Worm (Caenorhabditis elegans) whole organism, L4 larva: ENCODE measurements around the gene fem-1.

Source experiments
- F37D6.2 ChIP-seq: sonication (generic microtip); optimal IDR thresholded peaks from 2 replicates; lab custom pipeline; 2016; ENCODE audit warnings: mild to moderate bottlenecking, missing genetic modification characterization, missing compliant biosample characterization
- Y105C5A.15 ChIP-seq: fragments of 200-800 bp; sonication (Bioruptor generic); IDR thresholded peaks from 2 replicates; pipeline ENCODE4 v1.3.6; 2022; ENCODE audit warnings: missing genetic modification characterization, missing compliant biosample characterization
- ZK546.5 ChIP-seq, 2 experiments: sonication (generic microtip); optimal IDR thresholded peaks; 2 replicates each; lab custom pipeline; 2017; ENCODE audit warnings: missing biosample characterization in 2 of 2, missing genetic modification characterization in 2 of 2
- ama-1 ChIP-seq: fragments of 150-350 bp; optimal IDR thresholded peaks from 2 replicates; lab custom pipeline; 2014; ENCODE audit warnings: inconsistent platforms, mixed read lengths
- arid-1 ChIP-seq: fragments of 200-800 bp; sonication (Bioruptor generic); conservative IDR thresholded peaks from 2 replicates; pipeline ENCODE4 v1.3.6; 2022; ENCODE audit warnings: missing genetic modification reagents, missing genetic modification characterization, missing compliant biosample characterization
- ceh-62 ChIP-seq: sonication (generic microtip); optimal IDR thresholded peaks from 2 replicates; lab custom pipeline; 2017; ENCODE audit warnings: missing biosample characterization, missing genetic modification characterization
- ces-1 ChIP-seq: fragments of 150-350 bp; sonication (generic microtip); optimal IDR thresholded peaks from 4 replicates; lab custom pipeline; 2014; ENCODE audit warnings: missing biosample characterization, missing genetic modification reagents, missing genetic modification characterization
- dpl-1 ChIP-seq: fragments of 150-350 bp; optimal IDR thresholded peaks from 2 replicates; lab custom pipeline; 2014; ENCODE audit warnings: missing biosample characterization, missing genetic modification reagents, missing genetic modification characterization
- dve-1 ChIP-seq: sonication (generic microtip); optimal IDR thresholded peaks from 2 replicates; lab custom pipeline; 2017; ENCODE audit warnings: antibody characterized with exemption, mild to moderate bottlenecking, missing genetic modification characterization, missing compliant biosample characterization; ENCODE audit not compliant: insufficient read depth
- egl-27 ChIP-seq: sonication (generic microtip); optimal IDR thresholded peaks from 3 replicates; lab custom pipeline; 2017; ENCODE audit warnings: missing biosample characterization, missing genetic modification reagents, missing genetic modification characterization
- fkh-10 ChIP-seq: fragments of 150-350 bp; optimal IDR thresholded peaks from 2 replicates; lab custom pipeline; 2014; ENCODE audit warnings: missing biosample characterization, missing genetic modification reagents, missing genetic modification characterization
- fos-1 ChIP-seq: fragments of 150-350 bp; optimal IDR thresholded peaks from 2 replicates; lab custom pipeline; 2014; ENCODE audit warnings: missing biosample characterization, missing genetic modification characterization
- hlh-11 ChIP-seq: fragments of 200-800 bp; sonication (Bioruptor generic); optimal IDR thresholded peaks from 2 replicates; lab custom pipeline; 2018; ENCODE audit warnings: mild to moderate bottlenecking, missing genetic modification characterization, missing compliant biosample characterization
- hlh-30 ChIP-seq: sonication (generic microtip); optimal IDR thresholded peaks from 2 replicates; lab custom pipeline; 2017; ENCODE audit warnings: antibody characterized with exemption, mild to moderate bottlenecking, missing genetic modification characterization, missing compliant biosample characterization; ENCODE audit not compliant: insufficient read depth
- hmg-1.1 ChIP-seq: fragments of 200-800 bp; sonication (Bioruptor generic); IDR thresholded peaks from 2 replicates; pipeline ENCODE4 v1.3.6; 2022; ENCODE audit warnings: missing genetic modification reagents, missing genetic modification characterization, missing compliant biosample characterization
- lim-7 ChIP-seq: fragments of 200-800 bp; sonication (Bioruptor generic); IDR thresholded peaks from 2 replicates; pipeline ENCODE4 v1.3.6; 2022; ENCODE audit warnings: missing genetic modification characterization, missing compliant biosample characterization
- lin-13 ChIP-seq: fragments of 150-350 bp; optimal IDR thresholded peaks from 2 replicates; lab custom pipeline; 2014; ENCODE audit warnings: missing biosample characterization, missing genetic modification reagents, missing genetic modification characterization
- lin-15B ChIP-seq: fragments of 150-350 bp; sonication (generic microtip); optimal IDR thresholded peaks from 3 replicates; lab custom pipeline; 2014; ENCODE audit warnings: missing biosample characterization, missing genetic modification characterization
- lin-38 ChIP-seq: fragments of 200-800 bp; sonication (Bioruptor generic); IDR thresholded peaks from 2 replicates; pipeline ENCODE4 v1.3.6; 2022; ENCODE audit warnings: missing genetic modification reagents, missing genetic modification characterization, missing compliant biosample characterization
- lsy-2 ChIP-seq, 2 experiments: fragments of 150-350 bp in 1 of 2; sonication (generic microtip) in 1 of 2; optimal IDR thresholded peaks; 2 replicates each; lab custom pipeline; 2014 to 2017; ENCODE audit warnings: missing biosample characterization in 2 of 2, missing genetic modification characterization in 2 of 2
- madf-5 ChIP-seq, 2 experiments: fragments of 200-800 bp; sonication (Bioruptor generic); IDR thresholded peaks; 2 replicates each; pipeline ENCODE4 v1.3.6; 2022; ENCODE audit warnings: missing compliant biosample characterization in 2 of 2, missing genetic modification characterization in 2 of 2
- mep-1 ChIP-seq: fragments of 150-350 bp; sonication (generic microtip); optimal IDR thresholded peaks from 3 replicates; lab custom pipeline; 2014; ENCODE audit warnings: missing biosample characterization, missing genetic modification characterization
- mes-2 ChIP-seq: sonication (generic microtip); optimal IDR thresholded peaks from 2 replicates; lab custom pipeline; 2016; ENCODE audit warnings: missing genotype, mild to moderate bottlenecking, missing genetic modification characterization, missing compliant biosample characterization; ENCODE audit not compliant: poor library complexity, severe bottlenecking
- mxl-3 ChIP-seq: fragments of 200-800 bp; sonication (Bioruptor generic); optimal IDR thresholded peaks from 2 replicates; lab custom pipeline; 2018; ENCODE audit warnings: mild to moderate bottlenecking, missing genetic modification characterization, missing compliant biosample characterization
- nhr-11 ChIP-seq: fragments of 150-350 bp; optimal IDR thresholded peaks from 2 replicates; lab custom pipeline; 2014; ENCODE audit warnings: missing biosample characterization, missing genetic modification characterization
- nhr-237 ChIP-seq: sonication (generic microtip); optimal IDR thresholded peaks from 2 replicates; lab custom pipeline; 2017; ENCODE audit warnings: missing biosample characterization, missing genetic modification characterization
- nhr-25 ChIP-seq: sonication (generic microtip); optimal IDR thresholded peaks from 2 replicates; lab custom pipeline; 2017; ENCODE audit warnings: missing genetic modification characterization, mild to moderate bottlenecking, missing compliant biosample characterization, antibody characterized with exemption, moderate library complexity, borderline replicate concordance; ENCODE audit not compliant: insufficient read depth
- nhr-28 ChIP-seq: fragments of 150-350 bp; optimal IDR thresholded peaks from 2 replicates; lab custom pipeline; 2014; ENCODE audit warnings: missing biosample characterization, missing genetic modification characterization
- nhr-41 ChIP-seq: fragments of 200-800 bp; sonication (Bioruptor generic); IDR thresholded peaks from 2 replicates; pipeline ENCODE4 v1.3.6; 2022; ENCODE audit warnings: missing genetic modification reagents, missing genetic modification characterization, missing compliant biosample characterization
- nhr-77 ChIP-seq: fragments of 150-350 bp; optimal IDR thresholded peaks from 2 replicates; lab custom pipeline; 2014; ENCODE audit warnings: missing biosample characterization, missing genetic modification characterization
- pha-4 ChIP-seq, 2 experiments: fragments of 150-350 bp in 1 of 2; fragments of 200-800 bp in 1 of 2; sonication (Bioruptor generic) in 1 of 2; IDR thresholded peaks in 1 of 2; optimal IDR thresholded peaks in 1 of 2; 2 replicates each; pipeline versions ENCODE4 v1.3.6 to Lab custom; 2014 to 2022; ENCODE audit warnings: missing genetic modification characterization in 2 of 2, missing genetic modification reagents in 2 of 2, missing biosample characterization in 1 of 2, missing compliant biosample characterization in 1 of 2
- php-3 ChIP-seq: fragments of 200-800 bp; sonication (Bioruptor generic); IDR thresholded peaks from 2 replicates; pipeline ENCODE4 v1.3.6; 2022; ENCODE audit warnings: missing genetic modification reagents, missing genetic modification characterization, missing compliant biosample characterization
- pqm-1 ChIP-seq: sonication (generic microtip); optimal IDR thresholded peaks from 2 replicates; lab custom pipeline; 2017; ENCODE audit warnings: missing biosample characterization, missing genetic modification characterization
- sdz-12 ChIP-seq: fragments of 200-800 bp; sonication (Bioruptor generic); optimal IDR thresholded peaks from 2 replicates; lab custom pipeline; 2018; ENCODE audit warnings: mild to moderate bottlenecking, missing genetic modification characterization, missing compliant biosample characterization
- skn-1 ChIP-seq: fragments of 150-350 bp; optimal IDR thresholded peaks from 2 replicates; lab custom pipeline; 2014; ENCODE audit warnings: missing biosample characterization, missing genetic modification characterization
- spr-3 ChIP-seq: fragments of 200-800 bp; sonication (Bioruptor generic); optimal IDR thresholded peaks from 2 replicates; lab custom pipeline; 2018; ENCODE audit warnings: mild to moderate bottlenecking, missing genetic modification characterization, missing compliant biosample characterization
- unc-62 ChIP-seq, 3 experiments: fragments of 150-350 bp in 1 of 3; sonication (generic microtip); optimal IDR thresholded peaks in 2 of 3; peaks in 1 of 3; 1 replicate in 1 of 3; 2 replicates in 2 of 3; lab custom pipeline; 2014 to 2017; ENCODE audit warnings: missing biosample characterization in 3 of 3, missing genetic modification characterization in 3 of 3, missing genetic modification reagents in 3 of 3, missing genotype in 1 of 3
- zag-1 ChIP-seq: fragments of 150-350 bp; optimal IDR thresholded peaks from 2 replicates; lab custom pipeline; 2014; ENCODE audit warnings: missing biosample characterization, missing genetic modification characterization
- zfp-2 ChIP-seq: sonication (generic microtip); optimal IDR thresholded peaks from 2 replicates; lab custom pipeline; 2016; ENCODE audit warnings: mild to moderate bottlenecking, missing genetic modification characterization, missing compliant biosample characterization

Gene fem-1

ce11 chrIV:5563280-5563679, 25.5 kb upstream of the fem-1 start:
- TF ChIP-seq lin-13 (GFP tag; lab: Kevin White, UChicago), result no peak
- peak; percentile 75 for TF ChIP-seq nhr-25
- peak in 1 of 2 experiments; percentile 4 for TF ChIP-seq unc-62 (GFP tag; optimal IDR thresholded peaks at IDR 0.05 in 1 of 2; lab: Kevin White, UChicago)
- no peak for TF ChIP-seq unc-62 (tag; optimal IDR thresholded peaks at IDR 0.05; lab: Kevin White, UChicago)

- no peak for TF ChIP-seq nhr-237 (tag; lab: Kevin White, UChicago)
- peak; percentile 51 for TF ChIP-seq mep-1 (tag; lab: Kevin White, UChicago)
- peak in 1 of 2 experiments; percentile 19 for TF ChIP-seq lsy-2 (tag; optimal IDR thresholded peaks at IDR 0.05; lab: Kevin White, UChicago)
- peak; percentile 68 for TF ChIP-seq nhr-25
- no peak for TF ChIP-seq zag-1
- no peak for TF ChIP-seq ZK546.5 (tag; optimal IDR thresholded peaks at IDR 0.05; lab: Kevin White, UChicago)
- peak; percentile 68 for TF ChIP-seq ama-1 (lab: Kevin White, UChicago)
- no peak for TF ChIP-seq zfp-2 (tag; lab: Kevin White, UChicago)
These were observed 23.9 kb upstream of the fem-1 start for ce11 chrIV:5561497-5562155.

ce11 chrIV:5561059-5561458, 23.3 kb upstream of the fem-1 start:
- TF ChIP-seq ceh-62 (tag; lab: Kevin White, UChicago) (no peak), nhr-77 (no peak), dpl-1 (peak; percentile 28), spr-3 (GFP tag; lab: Kevin White, UChicago) (no peak), mes-2 (no peak), pha-4 (GFP tag; IDR thresholded peaks at IDR 0.05; lab: Robert Waterston, UW) (no peak), pha-4 (tag; optimal IDR thresholded peaks at IDR 0.05; lab: Kevin White, UChicago) (no peak), nhr-41 (GFP tag; lab: Robert Waterston, UW) (no peak), F37D6.2 (no peak), lin-38 (no peak)

ce11 chrIV:5554168-5554567, 16.4 kb upstream of the fem-1 start:
- TF ChIP-seq php-3 (no peak), egl-27 (tag; lab: Kevin White, UChicago) (no peak), unc-62 (GFP tag; optimal IDR thresholded peaks at IDR 0.05 in 1 of 2; lab: Kevin White, UChicago) (peak in 1 of 2 experiments; percentile 95), unc-62 (tag; optimal IDR thresholded peaks at IDR 0.05; lab: Kevin White, UChicago) (no peak)

- TF ChIP-seq hlh-11 (peak; percentile 7), dve-1 (no peak), hmg-1.1 (GFP tag; lab: Robert Waterston, UW) (peak; percentile 75), lsy-2 (tag; optimal IDR thresholded peaks at IDR 0.05; lab: Kevin White, UChicago) (peak in 1 of 2 experiments; percentile 39), arid-1 (GFP tag; lab: Robert Waterston, UW) (no peak), hlh-30 (tag; lab: Kevin White, UChicago) (peak; percentile 5), skn-1 (no peak), lin-38 (peak; percentile 39; the same call in 1 of the 2 replicates)
These were observed 13.0 kb upstream of the fem-1 start, which contains the start of gene ari-2 for ce11 chrIV:5550676-5551184. TSS of gene ari-2 (plus strand) at chrIV:5551134.

ce11 chrIV:5548843-5549242, 11.1 kb upstream of the fem-1 start:
- TF ChIP-seq ama-1 (lab: Kevin White, UChicago), result no peak
- TF ChIP-seq pqm-1, result peak; percentile 47
- no peak for TF ChIP-seq lin-15B (tag; lab: Kevin White, UChicago)
- peak; percentile 49 for TF ChIP-seq fkh-10
- peak; percentile 65 for TF ChIP-seq dve-1
- no peak for TF ChIP-seq pha-4 (GFP tag; IDR thresholded peaks at IDR 0.05; lab: Robert Waterston, UW)
- peak; percentile 32 for TF ChIP-seq pha-4 (tag; optimal IDR thresholded peaks at IDR 0.05; lab: Kevin White, UChicago)
- TF ChIP-seq nhr-11 (tag; lab: Kevin White, UChicago), result peak; percentile 16
- no peak for TF ChIP-seq sdz-12 (GFP tag; lab: Kevin White, UChicago)
- no peak for TF ChIP-seq lin-13 (GFP tag; lab: Kevin White, UChicago)
- TF ChIP-seq lim-7 (GFP tag; lab: Robert Waterston, UW), result no peak
- peak; percentile 90 for TF ChIP-seq mxl-3 (GFP tag; lab: Kevin White, UChicago)
- TF ChIP-seq madf-5 (GFP tag; IDR thresholded peaks at IDR 0.05; lab: Robert Waterston, UW), result no peak
- TF ChIP-seq Y105C5A.15 (GFP tag; lab: Robert Waterston, UW), result no peak
- no peak for TF ChIP-seq egl-27 (tag; lab: Kevin White, UChicago)
- TF ChIP-seq ces-1, result no peak
- TF ChIP-seq nhr-28 (tag; lab: Kevin White, UChicago), result peak; percentile 54
- no peak for TF ChIP-seq fos-1 (tag; lab: Kevin White, UChicago)
